Worm (Caenorhabditis elegans) whole organism, L1 larva: ENCODE data around the gene spsb-2.

Source experiments
- C04F5.9 ChIP-seq: sonication (generic microtip); optimal IDR thresholded peaks from 2 replicates; lab custom pipeline; 2016; ENCODE audit warnings: missing genetic modification characterization, missing compliant biosample characterization
- C34B4.2 ChIP-seq: sonication (generic microtip); optimal IDR thresholded peaks from 2 replicates; lab custom pipeline; 2017; ENCODE audit warnings: mild to moderate bottlenecking, missing genetic modification characterization, missing compliant biosample characterization
- F16B12.6 ChIP-seq: fragments of 150-350 bp; optimal IDR thresholded peaks from 2 replicates; lab custom pipeline; 2014; ENCODE audit warnings: missing biosample characterization, missing genetic modification characterization
- blmp-1 ChIP-seq: fragments of 150-350 bp; optimal IDR thresholded peaks from 2 replicates; lab custom pipeline; 2014; ENCODE audit warnings: missing biosample characterization, missing genetic modification characterization
- dpl-1 ChIP-seq, 3 experiments: fragments of 150-350 bp in 2 of 3; sonication (generic microtip) in 1 of 3; optimal IDR thresholded peaks; 2 replicates each; lab custom pipeline; 2014 to 2017; ENCODE audit warnings: missing biosample characterization in 3 of 3, missing genetic modification characterization in 3 of 3, missing genetic modification reagents in 3 of 3
- efl-1 ChIP-seq, 4 experiments: fragments of 150-350 bp; optimal IDR thresholded peaks in 3 of 4; peaks in 1 of 4; 1 replicate in 1 of 4; 2 replicates in 3 of 4; lab custom pipeline; 2014; ENCODE audit warnings: missing biosample characterization in 2 of 4, missing genetic modification characterization in 2 of 4, missing genetic modification reagents in 2 of 4
- efl-3 ChIP-seq: fragments of 200-800 bp; sonication (Bioruptor generic); optimal IDR thresholded peaks from 2 replicates; lab custom pipeline; 2018; ENCODE audit warnings: mild to moderate bottlenecking, missing genetic modification characterization, missing compliant biosample characterization
- egl-13 ChIP-seq: sonication (generic microtip); optimal IDR thresholded peaks from 2 replicates; lab custom pipeline; 2016; ENCODE audit warnings: missing genotype, missing genetic modification reagents, missing genetic modification characterization, missing compliant biosample characterization
- elt-2 ChIP-seq: sonication (generic microtip); optimal IDR thresholded peaks from 2 replicates; lab custom pipeline; 2016; ENCODE audit warnings: missing genetic modification characterization, mild to moderate bottlenecking, inconsistent platforms, missing compliant biosample characterization, missing genetic modification reagents
- elt-3 ChIP-seq, 6 experiments: fragments of 150-350 bp in 1 of 6; sonication (generic microtip); optimal IDR thresholded peaks; 2 replicates each; lab custom pipeline; 2017 to 2018; ENCODE audit warnings: missing biosample characterization in 6 of 6, missing genetic modification characterization in 6 of 6, inconsistent platforms in 1 of 6
- fkh-4 ChIP-seq: sonication (generic microtip); optimal IDR thresholded peaks from 2 replicates; lab custom pipeline; 2016; ENCODE audit warnings: missing compliant biosample characterization, missing genetic modification characterization, borderline replicate concordance
- fkh-8 ChIP-seq: sonication (generic microtip); optimal IDR thresholded peaks from 2 replicates; lab custom pipeline; 2016; ENCODE audit warnings: mild to moderate bottlenecking, missing genetic modification characterization, missing compliant biosample characterization
- grh-1 ChIP-seq: fragments of 200-800 bp; sonication (Bioruptor generic); IDR thresholded peaks from 2 replicates; pipeline ENCODE4 v1.3.6; 2022; ENCODE audit warnings: missing genetic modification reagents, missing genetic modification characterization, missing compliant biosample characterization
- irx-1 ChIP-seq: sonication (generic microtip); optimal IDR thresholded peaks from 2 replicates; lab custom pipeline; 2016; ENCODE audit warnings: missing genetic modification characterization, missing compliant biosample characterization
- isw-1 ChIP-seq: fragments of 200-800 bp; sonication (Bioruptor generic); IDR thresholded peaks from 2 replicates; pipeline ENCODE4 v1.3.6; 2022; ENCODE audit warnings: missing genetic modification characterization, missing compliant biosample characterization
- lin-14 ChIP-seq: fragments of 200-800 bp; sonication (Bioruptor generic); optimal IDR thresholded peaks from 2 replicates; lab custom pipeline; 2018; ENCODE audit warnings: mild to moderate bottlenecking, missing genetic modification characterization, moderate library complexity, missing compliant biosample characterization
- lin-35 ChIP-seq, 2 experiments: fragments of 150-350 bp; optimal IDR thresholded peaks; 2 replicates each; lab custom pipeline; 2014; ENCODE audit warnings: missing biosample characterization in 2 of 2, missing genetic modification characterization in 2 of 2, missing genetic modification reagents in 2 of 2
- lsy-2 ChIP-seq, 2 experiments: fragments of 150-350 bp; optimal IDR thresholded peaks; 2 replicates each; lab custom pipeline; 2014; ENCODE audit warnings: missing biosample characterization in 2 of 2, missing genetic modification characterization in 2 of 2
- mef-2 ChIP-seq: fragments of 150-350 bp; optimal IDR thresholded peaks from 2 replicates; lab custom pipeline; 2014; ENCODE audit warnings: missing biosample characterization, missing genetic modification characterization
- mep-1 ChIP-seq: fragments of 150-350 bp; optimal IDR thresholded peaks from 2 replicates; lab custom pipeline; 2014; ENCODE audit warnings: missing biosample characterization, missing genetic modification characterization
- nhr-19 ChIP-seq: fragments of 200-800 bp; sonication (Bioruptor generic); conservative IDR thresholded peaks from 2 replicates; pipeline ENCODE4 v1.3.6; 2022; ENCODE audit warnings: missing genetic modification characterization, missing compliant biosample characterization
- nhr-20 ChIP-seq: sonication (generic microtip); optimal IDR thresholded peaks from 2 replicates; lab custom pipeline; 2016; ENCODE audit warnings: mild to moderate bottlenecking, missing genetic modification characterization, missing compliant biosample characterization
- nhr-28 ChIP-seq: fragments of 150-350 bp; optimal IDR thresholded peaks from 2 replicates; lab custom pipeline; 2014; ENCODE audit warnings: missing biosample characterization, missing genetic modification characterization
- nhr-47 ChIP-seq: sonication (generic microtip); optimal IDR thresholded peaks from 2 replicates; lab custom pipeline; 2016; ENCODE audit warnings: mild to moderate bottlenecking, missing genetic modification characterization, moderate library complexity, missing compliant biosample characterization
- nhr-71 ChIP-seq: sonication (generic microtip); optimal IDR thresholded peaks from 2 replicates; lab custom pipeline; 2016; ENCODE audit warnings: mild to moderate bottlenecking, missing genetic modification characterization, moderate library complexity, missing compliant biosample characterization
- nhr-77 ChIP-seq: fragments of 150-350 bp; optimal IDR thresholded peaks from 2 replicates; lab custom pipeline; 2014; ENCODE audit warnings: missing biosample characterization, missing genetic modification characterization
- nhr-85 ChIP-seq: sonication (generic microtip); peaks from one replicate; lab custom pipeline; 2016; ENCODE audit warnings: missing genetic modification characterization, inconsistent platforms, missing compliant biosample characterization
- rnt-1 ChIP-seq: sonication (generic microtip); optimal IDR thresholded peaks from 2 replicates; lab custom pipeline; 2016; ENCODE audit warnings: mild to moderate bottlenecking, missing genetic modification characterization, moderate library complexity, missing compliant biosample characterization
- snu-23 ChIP-seq: sonication (generic microtip); optimal IDR thresholded peaks from 2 replicates; lab custom pipeline; 2016; ENCODE audit warnings: missing genetic modification characterization, missing compliant biosample characterization
- sox-4 ChIP-seq: sonication (generic microtip); optimal IDR thresholded peaks from 2 replicates; lab custom pipeline; 2016; ENCODE audit warnings: missing genetic modification characterization, missing compliant biosample characterization
- sptf-1 ChIP-seq: fragments of 150-350 bp; optimal IDR thresholded peaks from 2 replicates; lab custom pipeline; 2014; ENCODE audit warnings: missing biosample characterization, missing genetic modification characterization
- vab-15 ChIP-seq: sonication (generic microtip); optimal IDR thresholded peaks from 2 replicates; lab custom pipeline; 2017; ENCODE audit warnings: missing genotype, mild to moderate bottlenecking, missing genetic modification characterization, missing compliant biosample characterization

The spsb-2 gene

DNA sequence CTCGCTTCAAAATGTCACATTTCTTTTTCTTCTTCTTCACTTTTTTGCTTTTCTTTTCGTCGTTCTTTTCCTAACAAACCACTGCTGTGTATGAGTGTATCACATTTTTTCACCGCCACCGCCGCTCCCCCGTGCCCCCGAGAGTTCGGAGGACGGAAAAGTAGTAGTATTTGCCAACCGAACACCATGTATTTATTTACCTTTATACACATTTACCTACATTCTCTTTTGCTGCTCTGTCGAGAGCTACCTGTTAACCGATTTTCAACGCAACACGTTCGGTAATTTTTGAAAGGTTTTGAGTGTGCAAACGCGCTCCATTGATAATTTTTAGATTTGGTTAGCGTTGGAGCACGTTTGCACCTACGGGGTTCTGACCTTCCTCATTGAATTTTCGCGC lies 23.9 kb upstream of the spsb-2 start:
- peak; percentile 60 for TF ChIP-seq nhr-77 (tag; lab: Kevin White, UChicago)
- peak; percentile 17 for TF ChIP-seq lin-14 (GFP tag; lab: Kevin White, UChicago)
- no peak for TF ChIP-seq efl-1 (optimal IDR thresholded peaks at IDR 0.05; lab: Kevin White, UChicago)
- TF ChIP-seq efl-1 (GFP tag; optimal IDR thresholded peaks at IDR 0.05 in 1 of 2; lab: Kevin White, UChicago) = peak in 1 of 2 experiments; percentile 87
- TF ChIP-seq nhr-19 (GFP tag; lab: Robert Waterston, UW) = 0 out of 2 replicates have a peak, but pooled peaks have one; percentile 4
- TF ChIP-seq C04F5.9 (tag; lab: Kevin White, UChicago) = no peak
- TF ChIP-seq nhr-47 = no peak

- peak; percentile 5 for TF ChIP-seq blmp-1 (tag; lab: Kevin White, UChicago)
- TF ChIP-seq egl-13 = no peak
- TF ChIP-seq elt-2 = peak; percentile 37
- TF ChIP-seq, all 84 proteins: peak for 2
Observed at ce11 chrII:15207562-15207961, 22.6 kb upstream of the spsb-2 start.

DNA sequence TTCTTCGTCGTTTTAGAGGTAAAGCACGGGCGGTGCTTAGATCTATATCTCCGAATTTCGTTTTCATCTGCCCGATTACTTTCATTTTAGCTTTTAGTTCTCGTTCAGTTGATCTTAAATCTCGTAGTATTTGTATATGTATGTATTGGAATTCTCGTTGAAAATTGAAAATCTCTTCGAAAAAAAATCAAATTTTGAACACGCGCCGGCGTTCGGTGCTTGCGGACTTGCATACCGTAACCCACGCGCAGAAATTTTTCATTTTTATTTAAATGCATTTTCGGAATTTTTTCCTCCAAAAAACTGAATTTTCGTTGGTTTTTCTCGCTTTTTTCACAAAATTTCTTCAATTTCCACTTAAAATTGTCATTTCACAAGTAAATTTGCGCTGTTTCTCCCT lies 22.0 kb upstream of the spsb-2 start:
- TF ChIP-seq C34B4.2 (tag; lab: Kevin White, UChicago) = no peak
- peak; percentile 0 for TF ChIP-seq nhr-20 (tag; lab: Kevin White, UChicago)
- TF ChIP-seq dpl-1 (GFP tag; optimal IDR thresholded peaks at IDR 0.05; lab: Kevin White, UChicago) = peak; percentile 66 to 81 (median 71)
- peak; percentile 73 for TF ChIP-seq F16B12.6 (tag; lab: Kevin White, UChicago)
- no peak for TF ChIP-seq irx-1
- no peak for TF ChIP-seq isw-1 (GFP tag; lab: Robert Waterston, UW)
- peak; percentile 79 to 81 for TF ChIP-seq efl-1 (optimal IDR thresholded peaks at IDR 0.05; lab: Kevin White, UChicago)
- TF ChIP-seq efl-1 (GFP tag; optimal IDR thresholded peaks at IDR 0.05 in 1 of 2; lab: Kevin White, UChicago) = peak; percentile 84 to 98
- TF ChIP-seq sox-4 (tag; lab: Kevin White, UChicago) = no peak
- TF ChIP-seq lsy-2 (tag; optimal IDR thresholded peaks at IDR 0.05; lab: Kevin White, UChicago) = peak; percentile 84 to 93
- peak; percentile 70 to 77 for TF ChIP-seq lin-35 (GFP tag; optimal IDR thresholded peaks at IDR 0.05; lab: Kevin White, UChicago)

- no peak for TF ChIP-seq fkh-4 (tag; lab: Kevin White, UChicago)
- TF ChIP-seq grh-1 (GFP tag; lab: Robert Waterston, UW) = no peak
- no peak for TF ChIP-seq mep-1 (tag; lab: Kevin White, UChicago)
- TF ChIP-seq efl-3 (GFP tag; lab: Kevin White, UChicago) = no peak
- TF ChIP-seq sox-4 (tag; lab: Kevin White, UChicago) = no peak
- TF ChIP-seq mef-2 (tag; lab: Kevin White, UChicago) = no peak
- TF ChIP-seq dpl-1 (GFP tag; optimal IDR thresholded peaks at IDR 0.05; lab: Kevin White, UChicago) = no peak
Observed at ce11 chrII:15208874-15209273, 21.3 kb upstream of the spsb-2 start.

- TF ChIP-seq vab-15 (tag; lab: Kevin White, UChicago) (no peak), snu-23 (peak; percentile 10), elt-3 (tag; optimal IDR thresholded peaks at IDR 0.05; lab: Kevin White, UChicago) (no peak), nhr-47 (peak; percentile 11), grh-1 (GFP tag; lab: Robert Waterston, UW) (peak; percentile 71), lsy-2 (tag; optimal IDR thresholded peaks at IDR 0.05; lab: Kevin White, UChicago) (peak in 1 of 2 experiments; percentile 22), nhr-71 (tag; lab: Kevin White, UChicago) (peak; percentile 35), lin-14 (GFP tag; lab: Kevin White, UChicago) (peak; percentile 50), rnt-1 (tag; lab: Kevin White, UChicago) (peak; percentile 25), efl-1 (optimal IDR thresholded peaks at IDR 0.05; lab: Kevin White, UChicago) (no peak), efl-1 (GFP tag; optimal IDR thresholded peaks at IDR 0.05 in 1 of 2; lab: Kevin White, UChicago) (peak in 1 of 2 experiments; percentile 50), fkh-8 (tag; lab: Kevin White, UChicago) (peak; percentile 15), sptf-1 (tag; lab: Kevin White, UChicago) (no peak), nhr-28 (tag; lab: Kevin White, UChicago) (no peak), mep-1 (tag; lab: Kevin White, UChicago) (no peak), efl-3 (GFP tag; lab: Kevin White, UChicago) (no peak), nhr-20 (tag; lab: Kevin White, UChicago) (peak; percentile 30), blmp-1 (tag; lab: Kevin White, UChicago) (peak; percentile 73), nhr-85 (tag; lab: Kevin White, UChicago) (peak; percentile 83)
Observed at ce11 chrII:15209309-15209708, 20.8 kb upstream of the spsb-2 start.
